Fruit fly (Drosophila melanogaster) whole organism, adult: ENCODE data around the gene Hira.

ENCODE experiments used
- CG11617 ChIP-seq: fragments of 200-800 bp; sonication (Bioruptor generic); optimal IDR thresholded peaks from 2 replicates; lab custom pipeline; 2017; ENCODE audit warnings: mild to moderate bottlenecking, missing biosample characterization, missing genetic modification reagents, missing genetic modification characterization
- CG12768 ChIP-seq: fragments of 200-800 bp; sonication (Bioruptor generic); optimal IDR thresholded peaks from 2 replicates; lab custom pipeline; 2017; ENCODE audit warnings: missing biosample characterization, missing genetic modification characterization, mild to moderate bottlenecking, moderate library complexity, missing genetic modification reagents
- CG14711 ChIP-seq: fragments of 200-800 bp; sonication (Bioruptor generic); optimal IDR thresholded peaks from 2 replicates; lab custom pipeline; 2018; ENCODE audit warnings: missing biosample characterization, mild to moderate bottlenecking, missing genetic modification characterization, moderate library complexity
- CG1620 ChIP-seq: fragments of 200-800 bp; sonication (Bioruptor generic); optimal IDR thresholded peaks from 2 replicates; lab custom pipeline; 2016; ENCODE audit warnings: missing biosample characterization, missing genetic modification characterization
- CG33017 ChIP-seq: fragments of 200-800 bp; sonication (Bioruptor generic); optimal IDR thresholded peaks from 2 replicates; lab custom pipeline; 2018; ENCODE audit warnings: missing biosample characterization, mild to moderate bottlenecking, missing genetic modification characterization, moderate library complexity
- CG5204 ChIP-seq: fragments of 200-800 bp; sonication (Bioruptor generic); optimal IDR thresholded peaks from 2 replicates; lab custom pipeline; 2016; ENCODE audit warnings: missing biosample characterization, missing genetic modification characterization
- CG7045 ChIP-seq: fragments of 200-800 bp; sonication (Bioruptor generic); optimal IDR thresholded peaks from 2 replicates; lab custom pipeline; 2017; ENCODE audit warnings: missing biosample characterization, mild to moderate bottlenecking, missing genetic modification characterization
- CG7101 ChIP-seq: fragments of 200-800 bp; sonication (Bioruptor generic); optimal IDR thresholded peaks from 2 replicates; lab custom pipeline; 2018; ENCODE audit warnings: missing biosample characterization, mild to moderate bottlenecking, missing genetic modification characterization, moderate library complexity
- Clk ChIP-seq: fragments of 200-800 bp; sonication (Bioruptor generic); optimal IDR thresholded peaks from 2 replicates; lab custom pipeline; 2017; ENCODE audit warnings: missing biosample characterization, missing genetic modification characterization
- Crg-1 ChIP-seq: fragments of 200-800 bp; sonication (Bioruptor generic); optimal IDR thresholded peaks from 2 replicates; lab custom pipeline; 2016; ENCODE audit warnings: missing biosample characterization, missing genetic modification characterization
- Hr96 ChIP-seq: fragments of 200-800 bp; sonication (Bioruptor generic); optimal IDR thresholded peaks from 2 replicates; lab custom pipeline; 2016; ENCODE audit warnings: missing biosample characterization, missing genetic modification characterization
- Mnt ChIP-seq: fragments of 200-800 bp; sonication (Bioruptor generic); optimal IDR thresholded peaks from 2 replicates; lab custom pipeline; 2016; ENCODE audit warnings: missing biosample characterization, mild to moderate bottlenecking, missing genetic modification characterization
- bab1 ChIP-seq: fragments of 200-800 bp; sonication (Bioruptor generic); optimal IDR thresholded peaks from 3 replicates; lab custom pipeline; 2019; ENCODE audit warnings: missing biosample characterization, mild to moderate bottlenecking, missing genetic modification characterization, moderate library complexity
- cic ChIP-seq: fragments of 200-800 bp; sonication (Bioruptor generic); optimal IDR thresholded peaks from 2 replicates; lab custom pipeline; 2017; ENCODE audit warnings: missing biosample characterization, mild to moderate bottlenecking, missing genetic modification characterization, moderate library complexity
- cnc ChIP-seq, 2 experiments: fragments of >200 bp; optimal IDR thresholded peaks; 2 replicates each; lab custom pipeline; 2017
- kay ChIP-seq: fragments of 200-800 bp; sonication (Bioruptor generic); peaks from one replicate; lab custom pipeline; 2016; ENCODE audit warnings: missing biosample characterization, missing genetic modification characterization, borderline replicate concordance
- ovo ChIP-seq: fragments of 200-800 bp; sonication (Bioruptor generic); optimal IDR thresholded peaks from 2 replicates; lab custom pipeline; 2016; ENCODE audit warnings: missing biosample characterization, missing genetic modification characterization
- pad ChIP-seq: fragments of 200-800 bp; sonication (Bioruptor generic); optimal IDR thresholded peaks from 3 replicates; lab custom pipeline; 2017; ENCODE audit warnings: missing biosample characterization, missing genetic modification characterization, mild to moderate bottlenecking, moderate library complexity, missing genetic modification reagents
- tj ChIP-seq: fragments of 200-800 bp; sonication (Bioruptor generic); optimal IDR thresholded peaks from 3 replicates; lab custom pipeline; 2017; ENCODE audit warnings: missing biosample characterization, mild to moderate bottlenecking, missing genetic modification characterization, moderate library complexity
- toe ChIP-seq: fragments of 200-800 bp; sonication (Bioruptor generic); optimal IDR thresholded peaks from 2 replicates; lab custom pipeline; 2016; ENCODE audit warnings: missing biosample characterization, missing genetic modification characterization

The Hira gene

DNA sequence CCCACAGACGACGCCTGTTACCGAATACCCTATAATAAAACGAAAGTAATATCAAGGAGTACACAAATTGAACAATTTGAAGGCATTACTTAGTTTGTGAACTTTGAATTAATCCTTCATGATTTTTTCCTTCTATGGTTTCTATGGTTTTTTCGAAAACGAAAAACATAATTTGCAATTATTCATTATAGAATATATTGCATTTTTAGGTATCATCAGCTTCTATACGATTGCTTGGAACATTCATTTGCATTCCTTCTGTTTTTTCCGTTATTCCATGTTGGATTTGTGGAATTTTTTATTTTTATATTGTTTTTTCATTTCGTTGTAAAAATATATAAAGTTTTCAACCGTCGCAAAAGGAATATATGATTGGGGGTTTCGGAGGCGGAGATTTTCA lies 6.5 kb upstream of the Hira start:
- TF ChIP-seq CG14711 (tag; lab: Kevin White, UChicago) = no peak
- no peak for TF ChIP-seq toe (GFP tag; lab: Kevin White, UChicago)

DNA sequence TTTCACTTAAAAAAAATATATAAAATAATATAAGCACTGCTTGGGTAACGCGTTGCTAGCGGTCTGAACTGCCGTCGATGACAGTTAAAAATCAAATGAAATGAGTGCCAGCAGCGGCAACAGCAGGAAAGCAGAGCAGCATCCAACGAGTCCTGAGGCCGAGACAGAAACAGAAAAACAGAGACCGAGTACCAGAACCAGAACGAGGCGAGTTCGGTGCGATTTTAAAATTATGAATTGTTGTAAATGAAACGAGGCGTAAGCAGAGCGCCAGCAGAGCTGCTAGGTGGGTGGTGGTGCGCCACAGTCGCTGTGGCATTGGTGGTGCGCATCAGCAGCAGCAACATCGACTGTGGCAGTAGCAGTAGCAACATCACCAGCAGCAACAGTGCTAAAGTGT lies 4.1 kb upstream of the Hira start, which contains the start of gene CG15478:
Gene CG15478, minus strand, starts transcription at position 101 of the 400 bp plus-strand sequence.
- TF ChIP-seq CG12768 (GFP tag; lab: Kevin White, UChicago) = no peak
- TF ChIP-seq toe (GFP tag; lab: Kevin White, UChicago) = no peak
- no peak for TF ChIP-seq Mnt (GFP tag; lab: Kevin White, UChicago)
- TF ChIP-seq kay (GFP tag; lab: Kevin White, UChicago) = no peak
- TF ChIP-seq CG7101 = no peak
- TF ChIP-seq CG14711 (tag; lab: Kevin White, UChicago) = no peak
- no peak for TF ChIP-seq CG1620 (GFP tag; lab: Kevin White, UChicago)
- no peak for TF ChIP-seq cnc (optimal IDR thresholded peaks at IDR 0.05; lab: Kevin White, UChicago)
- TF ChIP-seq CG5204 (GFP tag; lab: Kevin White, UChicago) = no peak
- TF ChIP-seq Hr96 (GFP tag; lab: Kevin White, UChicago) = no peak
- no peak for TF ChIP-seq Clk (GFP tag; lab: Kevin White, UChicago)

DNA sequence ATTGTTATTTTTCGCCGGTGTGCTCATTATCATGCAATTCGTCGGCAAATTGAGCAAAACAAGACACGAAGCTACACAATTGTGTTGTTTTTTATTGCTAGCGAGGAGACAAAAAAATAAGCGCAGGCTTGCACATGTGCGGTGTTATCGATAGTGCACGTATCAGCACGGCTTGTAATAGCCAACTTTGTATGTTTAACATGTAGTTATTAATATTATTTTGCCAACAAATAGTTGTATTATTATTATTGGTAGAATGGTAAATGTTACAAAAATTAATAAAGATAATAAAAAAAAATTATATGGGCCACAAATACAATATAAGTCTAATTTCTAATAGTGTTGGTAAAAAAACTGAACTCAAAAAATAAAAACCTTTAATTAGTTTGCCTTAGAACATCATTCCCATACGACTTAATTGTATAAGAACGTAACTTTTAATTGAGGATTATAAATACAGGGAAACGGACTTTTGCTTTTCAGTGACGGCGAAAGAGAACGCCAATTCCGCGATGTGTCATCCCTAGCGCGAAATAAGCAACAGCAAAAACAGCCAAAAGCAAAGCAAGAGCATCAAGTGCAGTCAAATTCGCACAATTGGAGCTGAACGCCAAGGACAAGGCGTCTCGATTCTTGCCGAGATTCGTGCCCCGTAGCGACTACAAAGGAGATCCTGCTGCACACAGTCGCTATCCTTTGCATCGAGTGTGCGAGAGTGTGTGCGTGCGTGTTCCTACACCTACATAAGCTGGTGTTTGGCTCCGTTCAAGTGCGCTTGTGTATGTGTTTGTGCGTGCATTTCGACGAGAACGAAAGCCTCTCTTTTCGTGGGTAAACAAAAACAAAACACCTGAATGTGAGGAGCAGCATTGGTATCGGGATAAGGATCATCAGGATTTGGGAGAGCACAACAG lies 6.6 kb downstream of the Hira start, which contains the start of the genes NELF-B and CG12155:
Gene NELF-B, minus strand, starts transcription at position 111 of the 914 bp plus-strand sequence.
Gene CG12155, plus strand, starts transcription at position 505 of the 914 bp plus-strand sequence.
- TF ChIP-seq CG12768 (GFP tag; lab: Kevin White, UChicago) = peak; percentile 6
- TF ChIP-seq Mnt (GFP tag; lab: Kevin White, UChicago) = peak; percentile 37
- TF ChIP-seq pad (GFP tag; lab: Kevin White, UChicago) = peak; percentile 57
- peak; percentile 84 for TF ChIP-seq CG11617 (GFP tag; lab: Kevin White, UChicago)
- TF ChIP-seq toe (GFP tag; lab: Kevin White, UChicago) = peak; percentile 49
- TF ChIP-seq ovo (GFP tag; lab: Kevin White, UChicago) = peak; percentile 46
- TF ChIP-seq CG33017 (tag; lab: Kevin White, UChicago) = no peak
- peak; percentile 31 for TF ChIP-seq CG14711 (tag; lab: Kevin White, UChicago)
- peak; percentile 36 for TF ChIP-seq CG7045 (GFP tag; lab: Kevin White, UChicago)
- no peak for TF ChIP-seq cic
- TF ChIP-seq CG5204 (GFP tag; lab: Kevin White, UChicago) = no peak
- peak; percentile 59 for TF ChIP-seq CG7101
- TF ChIP-seq CG1620 (GFP tag; lab: Kevin White, UChicago) = peak; percentile 61
- no peak for TF ChIP-seq Crg-1 (GFP tag; lab: Kevin White, UChicago)
- peak; percentile 50 for TF ChIP-seq tj (GFP tag; lab: Kevin White, UChicago)

DNA sequence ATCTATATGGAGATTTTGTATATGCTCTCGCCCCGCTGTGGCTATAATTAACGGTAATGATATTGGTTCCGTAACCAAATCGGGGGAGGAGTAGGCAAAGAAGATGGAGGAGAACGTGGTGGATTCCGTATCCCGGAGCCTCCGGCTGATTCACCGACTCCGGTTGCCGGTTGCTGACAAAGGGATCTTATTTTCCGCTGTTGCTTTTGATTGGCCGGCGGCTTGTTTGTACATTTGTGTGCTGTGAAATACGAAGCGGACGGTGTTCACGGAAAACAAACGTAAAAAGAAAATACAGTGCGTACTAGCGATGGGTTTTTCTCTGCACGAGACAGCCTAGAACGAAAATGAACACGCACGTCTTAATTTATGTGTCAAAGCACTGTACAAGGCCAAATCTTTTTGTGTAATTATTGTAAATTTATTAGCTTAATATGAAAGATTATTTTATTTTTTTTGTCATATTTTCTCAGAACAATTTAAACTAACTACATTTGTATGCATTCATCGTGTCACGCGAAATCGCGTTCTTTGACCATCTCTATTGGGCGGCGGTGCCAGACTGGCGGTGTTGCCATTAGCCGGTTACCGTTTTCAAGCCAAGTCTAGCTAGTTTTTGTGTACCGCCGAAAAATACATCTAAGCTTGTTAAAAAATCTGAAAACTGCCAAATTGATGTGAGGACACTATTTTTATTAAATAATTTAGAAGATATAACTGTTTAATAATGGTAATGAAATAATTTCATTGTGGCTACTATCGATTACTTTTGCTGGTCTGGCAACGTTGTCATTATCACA lies 12.4 kb downstream of the Hira start, which contains the start of the genes Pdp and Rab39:
Gene Pdp, minus strand, starts transcription at position 521 of the 800 bp plus-strand sequence.
Gene Rab39, plus strand, starts transcription at position 793 of the 800 bp plus-strand sequence.
- TF ChIP-seq Hr96 (GFP tag; lab: Kevin White, UChicago) (no peak), bab1 (GFP tag; lab: Kevin White, UChicago) (peak; percentile 86), Clk (GFP tag; lab: Kevin White, UChicago) (peak; percentile 20), CG33017 (tag; lab: Kevin White, UChicago) (peak; percentile 62), Mnt (GFP tag; lab: Kevin White, UChicago) (peak; percentile 82), ovo (GFP tag; lab: Kevin White, UChicago) (peak; percentile 77), CG7045 (GFP tag; lab: Kevin White, UChicago) (peak; percentile 56), tj (GFP tag; lab: Kevin White, UChicago) (peak; percentile 63), CG5204 (GFP tag; lab: Kevin White, UChicago) (peak; percentile 77), CG14711 (tag; lab: Kevin White, UChicago) (peak; percentile 79), CG12768 (GFP tag; lab: Kevin White, UChicago) (peak; percentile 65), Crg-1 (GFP tag; lab: Kevin White, UChicago) (peak; percentile 82), kay (GFP tag; lab: Kevin White, UChicago) (no peak), CG1620 (GFP tag; lab: Kevin White, UChicago) (peak; percentile 89), toe (GFP tag; lab: Kevin White, UChicago) (peak; percentile 83), cic (no peak), CG11617 (GFP tag; lab: Kevin White, UChicago) (peak; percentile 85), cnc (optimal IDR thresholded peaks at IDR 0.05; lab: Kevin White, UChicago) (no peak), CG7101 (peak; percentile 87), pad (GFP tag; lab: Kevin White, UChicago) (peak; percentile 69)

DNA sequence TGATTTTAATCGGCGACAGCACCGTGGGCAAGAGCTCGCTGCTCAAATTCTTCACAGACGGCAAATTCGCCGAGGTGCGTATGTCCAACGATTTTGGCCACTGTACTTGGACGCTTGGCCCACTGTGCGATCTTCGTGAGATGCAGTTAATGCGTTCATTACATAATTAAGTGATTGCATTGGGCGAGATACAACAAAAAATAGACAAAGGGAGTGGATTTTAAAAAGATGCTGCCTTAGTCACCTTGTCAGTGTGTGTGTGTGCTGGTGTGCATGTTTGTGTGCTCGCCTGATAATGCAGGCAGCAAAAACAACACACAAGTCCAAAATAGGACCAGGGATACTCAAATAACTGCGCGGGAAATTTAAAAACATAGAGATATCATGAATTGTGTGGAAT lies 13.3 kb downstream of the Hira start:
- TF ChIP-seq CG11617 (GFP tag; lab: Kevin White, UChicago) = no peak
- no peak for TF ChIP-seq CG5204 (GFP tag; lab: Kevin White, UChicago)
- TF ChIP-seq kay (GFP tag; lab: Kevin White, UChicago) = no peak
- TF ChIP-seq CG7101 = no peak
- TF ChIP-seq ovo (GFP tag; lab: Kevin White, UChicago) = no peak
- TF ChIP-seq bab1 (GFP tag; lab: Kevin White, UChicago) = no peak
